Worm (Caenorhabditis elegans) whole organism, L3 larva: ENCODE data around the gene ZK622.1.

Experiments
- ceh-9 ChIP-seq: sonication (generic microtip); optimal IDR thresholded peaks from 2 replicates; lab custom pipeline; 2018; ENCODE audit warnings: missing biosample characterization, missing genetic modification characterization
- nhr-76 ChIP-seq: fragments of 150-350 bp; sonication (generic microtip); optimal IDR thresholded peaks from 5 replicates; lab custom pipeline; 2014; ENCODE audit warnings: missing biosample characterization, missing genetic modification characterization
- unc-39 ChIP-seq: sonication (generic microtip); optimal IDR thresholded peaks from 4 replicates; lab custom pipeline; 2017; ENCODE audit warnings: missing biosample characterization, missing genetic modification characterization

ce11 chrII:5323773-5324172 is 30.2 kb downstream of the ZK622.1 start:
- TF ChIP-seq ceh-9 (no peak), unc-39 (no peak), nhr-76 (no peak)
